Worm (Caenorhabditis elegans) whole organism, L4 larva: ENCODE results near the gene galt-1.

Source experiments
- ama-1 ChIP-seq: fragments of 150-350 bp; optimal IDR thresholded peaks from 2 replicates; lab custom pipeline; 2014; ENCODE audit warnings: inconsistent platforms, mixed read lengths
- daf-12 ChIP-seq: fragments of 150-350 bp; optimal IDR thresholded peaks from 2 replicates; lab custom pipeline; 2014; ENCODE audit warnings: missing biosample characterization, missing genetic modification reagents, missing genetic modification characterization
- dve-1 ChIP-seq: sonication (generic microtip); optimal IDR thresholded peaks from 2 replicates; lab custom pipeline; 2017; ENCODE audit warnings: antibody characterized with exemption, mild to moderate bottlenecking, missing genetic modification characterization, missing compliant biosample characterization; ENCODE audit not compliant: insufficient read depth
- fos-1 ChIP-seq: fragments of 150-350 bp; optimal IDR thresholded peaks from 2 replicates; lab custom pipeline; 2014; ENCODE audit warnings: missing biosample characterization, missing genetic modification characterization
- lin-15B ChIP-seq: fragments of 150-350 bp; sonication (generic microtip); optimal IDR thresholded peaks from 3 replicates; lab custom pipeline; 2014; ENCODE audit warnings: missing biosample characterization, missing genetic modification characterization
- lin-39 ChIP-seq: fragments of 150-350 bp; optimal IDR thresholded peaks from 2 replicates; lab custom pipeline; 2014; ENCODE audit warnings: missing biosample characterization, missing genetic modification reagents, missing genetic modification characterization
- mep-1 ChIP-seq: fragments of 150-350 bp; sonication (generic microtip); optimal IDR thresholded peaks from 3 replicates; lab custom pipeline; 2014; ENCODE audit warnings: missing biosample characterization, missing genetic modification characterization
- mes-2 ChIP-seq: sonication (generic microtip); optimal IDR thresholded peaks from 2 replicates; lab custom pipeline; 2016; ENCODE audit warnings: missing genotype, mild to moderate bottlenecking, missing genetic modification characterization, missing compliant biosample characterization; ENCODE audit not compliant: poor library complexity, severe bottlenecking
- nhr-237 ChIP-seq: sonication (generic microtip); optimal IDR thresholded peaks from 2 replicates; lab custom pipeline; 2017; ENCODE audit warnings: missing biosample characterization, missing genetic modification characterization
- nhr-77 ChIP-seq: fragments of 150-350 bp; optimal IDR thresholded peaks from 2 replicates; lab custom pipeline; 2014; ENCODE audit warnings: missing biosample characterization, missing genetic modification characterization
- pha-4 ChIP-seq, 2 experiments: fragments of 150-350 bp in 1 of 2; fragments of 200-800 bp in 1 of 2; sonication (Bioruptor generic) in 1 of 2; IDR thresholded peaks in 1 of 2; optimal IDR thresholded peaks in 1 of 2; 2 replicates each; pipeline versions ENCODE4 v1.3.6 to Lab custom; 2014 to 2022; ENCODE audit warnings: missing genetic modification characterization in 2 of 2, missing genetic modification reagents in 2 of 2, missing biosample characterization in 1 of 2, missing compliant biosample characterization in 1 of 2
- rbr-2 ChIP-seq: sonication (generic microtip); optimal IDR thresholded peaks from 2 replicates; lab custom pipeline; 2016; ENCODE audit warnings: missing genotype, missing genetic modification characterization, missing compliant biosample characterization
- unc-130 ChIP-seq: sonication (generic microtip); optimal IDR thresholded peaks from 2 replicates; lab custom pipeline; 2016; ENCODE audit warnings: missing genetic modification reagents, missing genetic modification characterization, missing compliant biosample characterization

ce11 chrV:5912426-5912825, 18.3 kb upstream of the galt-1 start, which contains the start of gene C04E6.13:
- TF ChIP-seq rbr-2 (tag; lab: Kevin White, UChicago), result no peak
- no peak for TF ChIP-seq pha-4 (GFP tag; IDR thresholded peaks at IDR 0.05; lab: Robert Waterston, UW)
- TF ChIP-seq pha-4 (tag; optimal IDR thresholded peaks at IDR 0.05; lab: Kevin White, UChicago), result no peak
- TF ChIP-seq mes-2 (tag; lab: Kevin White, UChicago), result no peak
- TF ChIP-seq lin-39 (tag; lab: Kevin White, UChicago), result no peak
- no peak for TF ChIP-seq fos-1
- no peak for TF ChIP-seq lin-15B (tag; lab: Kevin White, UChicago)
- no peak for TF ChIP-seq dve-1
- no peak for TF ChIP-seq mep-1
- TF ChIP-seq ama-1 (lab: Kevin White, UChicago), result no peak
- TF ChIP-seq daf-12, result no peak
- no peak for TF ChIP-seq nhr-237 (tag; lab: Kevin White, UChicago)
- no peak for TF ChIP-seq nhr-77 (tag; lab: Kevin White, UChicago)
- no peak for TF ChIP-seq unc-130 (GFP tag; lab: Kevin White, UChicago)
